Fruit fly (Drosophila melanogaster) whole organism, wandering third instar larva: Measurements from ENCODE around the gene CG16798.

Experiments
- Dfd ChIP-seq: fragments of >200 bp; optimal IDR thresholded peaks from 2 replicates; lab custom pipeline; 2017; ENCODE audit warnings: missing biosample characterization, missing genetic modification characterization
- Jra ChIP-seq: sonication (Bioruptor generic); optimal IDR thresholded peaks from 2 replicates; lab custom pipeline; 2016; ENCODE audit warnings: missing biosample characterization, missing genetic modification characterization
- Myc ChIP-seq: fragments of >200 bp; optimal IDR thresholded peaks from 2 replicates; lab custom pipeline; 2017
- dl ChIP-seq, 2 experiments: fragments of 175-275, 200-275 bp in 1 of 2; fragments of 200-275 bp in 1 of 2; sonication (Bioruptor generic); optimal IDR thresholded peaks; lab custom pipeline; 2018; ENCODE audit warnings: mild to moderate bottlenecking in 2 of 2, missing biosample characterization in 2 of 2, missing genetic modification characterization in 2 of 2, moderate library complexity in 2 of 2; ENCODE audit not compliant: partially characterized antibody in 2 of 2, insufficient read depth in 1 of 2
- dmrt93B ChIP-seq: fragments of 200-800 bp; sonication (Bioruptor generic); optimal IDR thresholded peaks from 2 replicates; lab custom pipeline; 2018; ENCODE audit warnings: missing biosample characterization, mild to moderate bottlenecking, missing genetic modification characterization
- psq ChIP-seq: fragments of 200-800 bp; sonication (Bioruptor generic); optimal IDR thresholded peaks from 3 replicates; lab custom pipeline; 2017; ENCODE audit warnings: missing biosample characterization, mild to moderate bottlenecking, missing genetic modification characterization, moderate library complexity

DNA sequence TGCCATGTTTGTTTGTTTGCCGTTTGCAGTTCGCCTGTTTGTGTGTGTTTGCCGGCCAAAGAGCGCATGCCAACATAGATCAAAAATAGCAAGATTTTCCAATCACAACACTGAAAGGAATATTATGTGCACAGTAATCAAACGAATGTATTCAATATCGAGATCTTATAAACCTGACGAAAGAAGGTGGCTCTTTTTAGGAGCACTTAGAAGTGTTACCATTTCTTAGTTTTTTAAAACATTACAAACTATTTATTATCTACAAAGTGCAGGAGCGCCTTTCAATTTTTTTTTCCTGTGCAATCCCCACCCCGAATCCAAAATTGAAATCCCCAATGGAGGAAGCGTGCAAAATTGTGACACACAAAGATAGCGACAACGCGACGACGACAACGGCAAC is 41.5 kb downstream of the CG16798 start:
- TF ChIP-seq psq (GFP tag; lab: Kevin White, UChicago) = no peak
- no peak for TF ChIP-seq Jra (GFP tag; lab: Kevin White, UChicago)
- no peak for TF ChIP-seq Dfd (GFP tag; lab: Kevin White, UChicago)
- TF ChIP-seq dl (GFP tag; optimal IDR thresholded peaks at IDR 0.05; lab: Kevin White, UChicago; ENCODE audit: insufficient read depth in 1 of 2, partially characterized antibody in 2 of 2) = no peak
- no peak for TF ChIP-seq Myc (lab: Kevin White, UChicago)
- no peak for TF ChIP-seq dmrt93B
